Fruit fly (Drosophila melanogaster) Kc167 (cell line): Measurements from ENCODE around the gene Pvf2.

Experiments used
- insv ChIP-seq: fragments of >200 bp; optimal IDR thresholded peaks from 3 replicates; lab custom pipeline; 2018; ENCODE audit warnings: missing external identifiers
- psq ChIP-seq: fragments of >200 bp; optimal IDR thresholded peaks from 2 replicates; lab custom pipeline; 2017; ENCODE audit warnings: missing external identifiers

DNA sequence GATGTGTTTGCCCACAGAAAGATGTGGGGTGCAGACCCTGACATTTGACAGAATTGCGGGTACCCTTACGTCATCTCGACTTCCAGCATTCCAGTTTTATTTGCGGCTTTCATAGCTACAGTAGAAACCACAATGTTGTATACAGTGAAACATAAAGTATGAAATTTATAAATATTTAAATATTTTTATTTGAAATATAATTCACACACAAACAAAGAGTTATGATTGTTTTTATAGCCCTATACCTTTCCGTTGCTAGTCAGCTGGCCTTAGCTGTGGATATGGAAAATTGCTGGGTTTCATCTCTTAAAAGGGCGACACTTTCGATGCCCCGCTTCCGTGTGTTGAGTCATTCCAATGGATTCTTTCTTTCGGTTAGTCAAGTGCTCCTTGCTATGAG, 6.5 kb upstream of the Pvf2 start:
- TF ChIP-seq psq (lab: Kevin White, UChicago) (no peak), insv (no peak)
